Fruit fly (Drosophila melanogaster): ENCODE measurements around the gene ACXD.
A peak's percentile ranks its signal among the peaks of the same experiment; 100 is the strongest.

The ACXD gene

dm6 chr3L:2237543-2238233 is at the start of gene ACXD:
ACXD (plus strand) TSS chr3L:2237608.
- TF ChIP-seq noc (tag; optimal IDR thresholded peaks at IDR 0.05), result peak; percentile 87

dm6 chr3L:2191512-2191911 is 45.9 kb upstream of the ACXD start:
- no peak for TF ChIP-seq noc (tag; optimal IDR thresholded peaks at IDR 0.05)

- peak; percentile 60 for TF ChIP-seq noc (tag; optimal IDR thresholded peaks at IDR 0.05)
These were observed 45.4 kb upstream of the ACXD start, which contains the start of gene CG5707 for dm6 chr3L:2191994-2192450. CG5707 (minus strand) TSS chr3L:2192221.

dm6 chr3L:2196713-2197112 is 40.7 kb upstream of the ACXD start, which contains the start of gene CG8960:
CG8960 (plus strand) TSS chr3L:2197013.
- no peak for TF ChIP-seq noc (tag; optimal IDR thresholded peaks at IDR 0.05)

- TF ChIP-seq noc (tag; optimal IDR thresholded peaks at IDR 0.05), result no peak
These were observed 25.0 kb upstream of the ACXD start, which contains the start of gene CG15878 for dm6 chr3L:2212403-2212802. CG15878 (minus strand) TSS chr3L:2212503.

dm6 chr3L:2228367-2229171 is 8.8 kb upstream of the ACXD start:
- TF ChIP-seq noc (tag; optimal IDR thresholded peaks at IDR 0.05), result no peak

dm6 chr3L:2229172-2229696 is 8.2 kb upstream of the ACXD start, which contains the start of gene Oseg2:
Oseg2 (plus strand) TSS chr3L:2229646.
- no peak for TF ChIP-seq noc (tag; optimal IDR thresholded peaks at IDR 0.05)

- no peak for TF ChIP-seq noc (tag; optimal IDR thresholded peaks at IDR 0.05)
These were observed 374 bp upstream of the ACXD start, which contains the start of gene CG9018 for dm6 chr3L:2237034-2237433. CG9018 (minus strand) TSS chr3L:2237076.

dm6 chr3L:2243846-2244528 is 6.6 kb downstream of the ACXD start, which contains the start of gene CG32301:
CG32301 (plus strand) TSS chr3L:2244478.
- TF ChIP-seq noc (tag; optimal IDR thresholded peaks at IDR 0.05), result no peak

dm6 chr3L:2248335-2248734 is 10.9 kb downstream of the ACXD start, which contains the start of gene CG32305:
CG32305 (plus strand) TSS chr3L:2248635.
- no peak for TF ChIP-seq noc (tag; optimal IDR thresholded peaks at IDR 0.05)

dm6 chr3L:2253962-2254662 is 16.7 kb downstream of the ACXD start:
- TF ChIP-seq noc (tag; optimal IDR thresholded peaks at IDR 0.05), result peak; percentile 26

- no peak for TF ChIP-seq noc (tag; optimal IDR thresholded peaks at IDR 0.05)
These were observed 18.4 kb downstream of the ACXD start for dm6 chr3L:2255775-2256174.

- no peak for TF ChIP-seq noc (tag; optimal IDR thresholded peaks at IDR 0.05)
These were observed 19.2 kb downstream of the ACXD start for dm6 chr3L:2256422-2257172.

- peak; percentile 91 for TF ChIP-seq noc (tag; optimal IDR thresholded peaks at IDR 0.05)
These were observed 20.0 kb downstream of the ACXD start, which contains the start of the genes CG1275 and Elp5 for dm6 chr3L:2257412-2257862. CG1275 (minus strand) TSS chr3L:2257423. Elp5 (plus strand) TSS chr3L:2257456.

All from whole organism, larva.